Worm (Caenorhabditis elegans) whole organism, L1 larva: ENCODE data around the gene fbxb-59.

Experiments
- Y116A8C.19 ChIP-seq: sonication (generic microtip); optimal IDR thresholded peaks from 2 replicates; lab custom pipeline; 2016; ENCODE audit warnings: missing compliant biosample characterization, missing genetic modification characterization, borderline replicate concordance
- egl-27 ChIP-seq, 2 experiments: fragments of 150-350 bp in 1 of 2; sonication (generic microtip); optimal IDR thresholded peaks; 3 replicates each; lab custom pipeline; 2017 to 2018; ENCODE audit warnings: missing biosample characterization in 2 of 2, missing genetic modification characterization in 2 of 2, missing genetic modification reagents in 2 of 2
- lin-39 ChIP-seq: fragments of 150-350 bp; optimal IDR thresholded peaks from 2 replicates; lab custom pipeline; 2014; ENCODE audit warnings: missing biosample characterization, missing genetic modification reagents, missing genetic modification characterization
- nhr-85 ChIP-seq: sonication (generic microtip); peaks from one replicate; lab custom pipeline; 2016; ENCODE audit warnings: missing genetic modification characterization, inconsistent platforms, missing compliant biosample characterization
- tbx-2 ChIP-seq: sonication (generic microtip); optimal IDR thresholded peaks from 2 replicates; lab custom pipeline; 2016; ENCODE audit warnings: missing genetic modification characterization, missing compliant biosample characterization

DNA sequence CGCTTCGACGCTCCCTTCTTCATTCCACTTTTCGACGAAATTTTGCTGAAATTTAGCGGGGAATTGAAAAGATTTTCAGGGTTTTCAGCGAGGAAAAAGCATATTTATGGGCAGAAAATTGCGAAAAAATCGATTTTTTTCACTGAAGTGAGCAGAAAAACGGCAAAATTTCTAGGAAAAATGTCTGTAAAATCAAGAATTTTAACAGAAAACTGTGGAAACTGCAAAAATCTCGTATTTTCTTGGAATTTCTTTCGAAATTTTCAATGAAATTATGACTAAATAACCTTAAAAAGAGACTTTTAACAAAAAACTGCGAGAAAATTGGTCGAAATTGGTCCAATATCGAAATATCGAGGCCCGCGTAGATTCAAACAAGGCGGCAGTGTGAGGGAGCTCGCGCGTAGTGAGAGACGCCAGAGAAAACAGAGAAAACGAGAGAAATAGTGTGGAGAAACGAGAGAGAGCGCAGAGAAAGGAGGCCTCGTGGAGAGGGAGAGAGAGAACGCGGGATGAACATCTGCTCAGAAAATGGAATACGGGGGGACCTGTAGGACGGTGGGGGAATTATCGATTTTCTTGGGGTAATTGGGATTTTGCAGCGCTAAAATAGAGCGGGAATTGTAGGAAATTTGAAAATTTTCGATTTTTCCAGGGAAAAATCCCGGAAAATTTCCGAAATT lies 43.6 kb upstream of the fbxb-59 start, which contains the start of gene swsn-1:
- TF ChIP-seq lin-39 (tag; lab: Kevin White, UChicago) (no peak), tbx-2 (tag; lab: Kevin White, UChicago) (peak; percentile 61), nhr-85 (tag; lab: Kevin White, UChicago) (no peak), egl-27 (tag; optimal IDR thresholded peaks at IDR 0.05; lab: Kevin White, UChicago) (no peak), Y116A8C.19 (tag; lab: Kevin White, UChicago) (no peak)
